Fruit fly (Drosophila melanogaster): ENCODE measurements around the gene rsh.

The rsh gene

DNA sequence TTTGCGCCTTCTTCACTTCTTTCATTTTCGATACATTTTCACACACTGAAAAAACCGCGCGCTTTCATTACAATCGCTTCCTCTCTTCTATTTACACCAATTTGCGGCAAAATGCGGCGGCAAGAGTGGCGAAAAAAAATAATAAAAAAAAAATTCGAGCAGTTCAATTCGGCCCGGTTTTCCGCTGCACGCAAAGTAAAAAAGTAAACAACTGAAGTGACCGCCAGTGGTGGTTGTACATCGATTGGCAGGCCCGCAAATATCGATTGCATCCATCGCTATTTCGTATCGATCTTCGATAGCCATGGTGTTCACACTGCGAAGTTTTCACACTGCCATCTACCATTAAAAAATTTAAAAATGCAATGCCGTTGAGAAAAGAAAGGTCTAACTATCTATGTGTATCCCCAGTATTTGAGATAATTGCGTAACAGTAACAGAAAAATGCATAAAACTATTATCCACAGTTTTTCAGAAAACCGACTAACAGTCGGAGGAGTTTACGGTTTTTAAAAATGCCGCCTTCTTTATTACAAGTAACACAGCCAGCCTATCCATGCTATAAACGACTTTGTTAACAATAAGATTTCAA, 123.9 kb downstream of the rsh start, which contains the start of gene Chpf:
TSS of gene Chpf (minus strand) at position 225 of the 592 bp plus-strand sequence.
- no peak for TF ChIP-seq noc (tag; optimal IDR thresholded peaks at IDR 0.05)

DNA sequence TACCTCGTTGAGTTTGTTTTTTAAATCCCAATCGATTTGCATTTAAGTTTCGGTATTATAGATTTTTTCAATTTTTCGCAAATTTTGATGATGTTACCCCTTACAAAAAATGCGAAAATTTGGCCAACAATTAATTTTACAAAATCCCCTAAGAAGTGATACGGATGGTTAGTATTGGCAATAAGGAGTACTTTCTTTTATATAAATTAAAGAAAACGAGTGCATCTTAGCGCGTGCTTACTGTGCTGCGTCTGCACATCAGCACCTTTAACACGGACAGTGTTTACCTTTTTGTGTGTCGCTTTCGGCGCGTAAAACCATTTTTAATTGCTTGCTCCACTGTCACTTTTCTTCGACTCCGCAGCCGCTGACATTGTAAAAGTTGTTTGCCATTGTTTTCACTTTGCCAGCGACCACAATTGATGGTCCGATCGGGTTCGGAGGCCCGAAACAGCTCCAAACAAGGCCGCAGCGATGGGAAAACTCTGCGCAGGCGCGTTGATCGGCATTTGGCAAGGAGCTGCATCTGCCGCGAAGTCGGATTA, 125.5 kb downstream of the rsh start:
- no peak for TF ChIP-seq noc (tag; optimal IDR thresholded peaks at IDR 0.05)

DNA sequence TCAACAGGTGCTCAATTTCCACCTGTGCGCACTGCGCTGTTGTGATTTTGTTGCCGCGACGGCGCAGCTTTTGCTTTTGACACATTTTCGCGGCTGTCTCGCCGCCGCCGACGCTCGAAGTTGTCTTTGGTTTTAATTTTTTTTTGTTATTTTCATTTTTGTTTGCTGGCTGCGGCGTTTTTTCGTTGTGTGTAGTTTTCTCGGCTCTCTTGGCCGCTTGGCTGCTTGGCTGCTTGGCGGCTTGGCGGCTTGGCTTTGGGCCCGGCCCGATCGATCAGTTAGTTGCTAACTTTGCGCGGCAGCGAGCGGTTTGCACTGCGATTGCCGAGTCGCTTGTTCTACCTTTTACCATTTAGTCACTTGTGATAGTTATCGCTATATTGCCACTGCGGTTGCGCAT, 126.4 kb downstream of the rsh start, which contains the start of gene CG42237:
TSS of gene CG42237 (plus strand) at position 271 of the 400 bp plus-strand sequence.
- no peak for TF ChIP-seq noc (tag; optimal IDR thresholded peaks at IDR 0.05)

DNA sequence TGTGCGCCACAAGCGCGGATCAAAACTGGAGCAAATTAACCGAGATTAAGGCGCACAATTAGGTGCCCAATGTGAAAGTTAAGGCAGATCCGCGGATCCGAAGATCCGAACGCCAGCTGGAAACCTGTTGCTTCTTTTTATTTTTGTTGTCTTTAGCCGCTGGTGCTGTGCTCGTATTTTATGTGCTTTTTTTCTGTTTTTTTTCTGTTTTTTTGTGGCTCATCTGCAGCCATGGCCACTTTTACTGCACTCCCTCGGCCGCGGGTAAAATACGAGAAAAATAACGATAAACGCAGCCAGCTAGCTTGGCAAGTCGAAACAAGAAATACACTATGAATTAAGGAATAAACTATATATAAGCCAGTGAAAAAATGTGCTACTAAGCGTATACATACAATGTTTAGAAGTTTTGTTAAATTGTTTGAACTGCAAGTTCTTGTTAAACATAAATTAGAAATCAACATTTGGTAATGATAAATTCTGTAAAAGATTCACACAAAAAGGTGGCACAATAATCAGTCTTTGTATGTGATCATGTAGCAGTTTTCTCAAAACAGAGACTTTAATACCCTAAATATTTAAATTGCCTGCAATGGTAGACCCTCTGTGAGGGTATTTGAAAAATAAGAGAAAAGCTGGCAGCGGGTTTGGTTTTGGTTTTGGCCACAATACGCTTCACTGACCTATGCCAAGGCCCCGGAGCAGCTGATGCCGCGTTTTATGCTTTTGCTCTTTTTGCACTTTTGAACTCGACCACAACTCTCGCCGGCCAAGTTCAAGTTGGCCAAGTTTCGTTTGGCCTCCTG, 128.2 kb downstream of the rsh start:
- TF ChIP-seq noc (tag; optimal IDR thresholded peaks at IDR 0.05) = no peak

DNA sequence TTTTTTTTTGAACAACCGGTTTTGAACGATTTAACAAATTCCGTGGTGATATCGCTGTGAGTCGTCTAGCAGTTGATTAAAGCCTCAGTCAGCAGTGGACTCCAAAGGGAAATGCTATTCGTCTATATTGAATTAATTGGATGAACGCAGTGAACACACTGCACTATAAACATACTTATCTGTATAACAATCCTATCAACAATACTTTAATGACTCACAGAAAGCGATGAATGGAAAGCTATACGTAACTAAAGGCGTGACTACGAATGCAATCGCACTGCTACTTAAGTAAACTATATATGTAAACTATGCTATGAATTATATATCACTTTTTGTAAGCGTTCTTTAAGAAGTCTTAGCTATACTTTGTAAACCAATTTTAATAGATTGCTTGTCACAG, 137.1 kb downstream of the rsh start:
- TF ChIP-seq noc (tag; optimal IDR thresholded peaks at IDR 0.05) = no peak

DNA sequence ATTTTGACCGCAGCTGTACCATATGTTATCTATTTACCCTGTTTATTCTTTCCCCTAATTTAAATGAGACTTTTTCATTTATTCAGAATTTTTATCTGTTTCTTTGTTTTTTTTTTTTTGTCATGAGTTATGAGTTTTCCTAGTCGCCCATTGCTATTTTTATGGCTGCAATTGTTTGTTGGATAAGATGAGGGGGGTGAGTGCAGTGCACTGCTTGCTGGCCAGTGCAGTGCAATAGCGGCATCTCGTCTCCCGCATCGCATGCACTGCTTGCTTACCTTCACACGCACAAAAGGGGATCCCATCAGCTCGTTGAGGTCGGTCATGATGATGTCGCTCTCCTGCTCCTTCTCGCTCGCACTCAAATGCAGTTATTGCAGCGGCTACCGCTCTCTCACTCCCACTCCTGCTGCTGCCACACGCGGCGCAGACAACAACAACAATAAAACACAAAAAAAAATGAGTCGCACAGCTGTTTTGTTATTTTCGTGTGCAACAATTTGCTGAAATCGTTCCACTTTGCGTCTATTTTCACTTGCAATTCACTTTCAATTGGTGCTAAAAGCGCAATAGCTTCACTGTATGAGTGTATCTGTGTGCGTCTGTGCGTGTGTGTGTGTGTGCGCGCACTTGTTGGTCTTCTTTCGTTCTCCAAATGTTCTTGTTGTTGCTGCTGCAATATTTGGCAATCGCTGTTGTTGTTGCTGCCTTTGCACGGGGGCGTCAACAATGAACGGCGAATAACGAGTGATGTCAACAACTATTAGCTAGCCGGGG, 139.7 kb downstream of the rsh start:
- no peak for TF ChIP-seq noc (tag; optimal IDR thresholded peaks at IDR 0.05)

Measured in whole organism, larva.